Worm (Caenorhabditis elegans) whole organism, L4 larva: ENCODE data around the gene pgp-10.

Experiments
- D1046.2 ChIP-seq: fragments of 200-800 bp; sonication (Bioruptor generic); IDR thresholded peaks from 2 replicates; pipeline ENCODE4 v1.3.6; 2022; ENCODE audit warnings: missing genetic modification characterization, missing compliant biosample characterization
- F44E2.7 ChIP-seq: fragments of 200-800 bp; sonication (Bioruptor generic); IDR thresholded peaks from 2 replicates; pipeline ENCODE4 v2.1.2; 2022; ENCODE audit warnings: missing genetic modification characterization, missing compliant biosample characterization
- T20F7.1 ChIP-seq: fragments of 200-800 bp; sonication (Bioruptor generic); optimal IDR thresholded peaks from 2 replicates; lab custom pipeline; 2018; ENCODE audit warnings: mild to moderate bottlenecking, missing genetic modification characterization, missing compliant biosample characterization
- T26A8.4 ChIP-seq: fragments of 200-800 bp; sonication (Bioruptor generic); IDR thresholded peaks from 2 replicates; pipeline ENCODE4 v1.3.6; 2022; ENCODE audit warnings: missing genetic modification characterization, missing compliant biosample characterization
- Y105C5A.15 ChIP-seq: fragments of 200-800 bp; sonication (Bioruptor generic); IDR thresholded peaks from 2 replicates; pipeline ENCODE4 v1.3.6; 2022; ENCODE audit warnings: missing genetic modification characterization, missing compliant biosample characterization
- ZK337.2 ChIP-seq: fragments of 200-800 bp; sonication (Bioruptor generic); IDR thresholded peaks from 2 replicates; pipeline ENCODE4 v1.3.6; 2022; ENCODE audit warnings: missing genetic modification reagents, missing genetic modification characterization, missing compliant biosample characterization
- ZK546.5 ChIP-seq, 2 experiments: sonication (generic microtip); optimal IDR thresholded peaks; 2 replicates each; lab custom pipeline; 2017; ENCODE audit warnings: missing biosample characterization in 2 of 2, missing genetic modification characterization in 2 of 2
- arid-1 ChIP-seq: fragments of 200-800 bp; sonication (Bioruptor generic); conservative IDR thresholded peaks from 2 replicates; pipeline ENCODE4 v1.3.6; 2022; ENCODE audit warnings: missing genetic modification reagents, missing genetic modification characterization, missing compliant biosample characterization
- ceh-20 ChIP-seq: fragments of 200-800 bp; sonication (Bioruptor generic); IDR thresholded peaks from 2 replicates; pipeline ENCODE4 v1.3.6; 2022; ENCODE audit warnings: missing genetic modification reagents, missing genetic modification characterization, missing compliant biosample characterization
- ces-1 ChIP-seq: fragments of 150-350 bp; sonication (generic microtip); optimal IDR thresholded peaks from 4 replicates; lab custom pipeline; 2014; ENCODE audit warnings: missing biosample characterization, missing genetic modification reagents, missing genetic modification characterization
- daf-16 ChIP-seq, 3 experiments: sonication (generic microtip); optimal IDR thresholded peaks; 2 replicates each; lab custom pipeline; 2016 to 2017; ENCODE audit warnings: missing genetic modification characterization in 3 of 3, missing genetic modification reagents in 3 of 3, mild to moderate bottlenecking in 2 of 3, missing compliant biosample characterization in 2 of 3, missing biosample characterization in 1 of 3, moderate library complexity in 1 of 3
- daf-19 ChIP-seq: fragments of 200-800 bp; sonication (Bioruptor generic); conservative IDR thresholded peaks from 2 replicates; pipeline ENCODE4 v1.3.6; 2022; ENCODE audit warnings: missing genetic modification characterization, missing compliant biosample characterization
- dpl-1 ChIP-seq: fragments of 150-350 bp; optimal IDR thresholded peaks from 2 replicates; lab custom pipeline; 2014; ENCODE audit warnings: missing biosample characterization, missing genetic modification reagents, missing genetic modification characterization
- duxl-1 ChIP-seq: sonication (generic microtip); optimal IDR thresholded peaks from 2 replicates; lab custom pipeline; 2016; ENCODE audit warnings: mild to moderate bottlenecking, missing genetic modification characterization, moderate library complexity, missing compliant biosample characterization; ENCODE audit not compliant: poor library complexity
- fos-1 ChIP-seq: fragments of 150-350 bp; optimal IDR thresholded peaks from 2 replicates; lab custom pipeline; 2014; ENCODE audit warnings: missing biosample characterization, missing genetic modification characterization
- gei-8 ChIP-seq: fragments of 200-800 bp; sonication (Bioruptor generic); optimal IDR thresholded peaks from 2 replicates; lab custom pipeline; 2018; ENCODE audit warnings: mild to moderate bottlenecking, missing genetic modification characterization, missing compliant biosample characterization
- jun-1 ChIP-seq: fragments of 150-350 bp; optimal IDR thresholded peaks from 2 replicates; lab custom pipeline; 2014; ENCODE audit warnings: missing biosample characterization, missing genetic modification reagents, missing genetic modification characterization
- lim-7 ChIP-seq: fragments of 200-800 bp; sonication (Bioruptor generic); IDR thresholded peaks from 2 replicates; pipeline ENCODE4 v1.3.6; 2022; ENCODE audit warnings: missing genetic modification characterization, missing compliant biosample characterization
- lin-15B ChIP-seq: fragments of 150-350 bp; sonication (generic microtip); optimal IDR thresholded peaks from 3 replicates; lab custom pipeline; 2014; ENCODE audit warnings: missing biosample characterization, missing genetic modification characterization
- lin-38 ChIP-seq: fragments of 200-800 bp; sonication (Bioruptor generic); IDR thresholded peaks from 2 replicates; pipeline ENCODE4 v1.3.6; 2022; ENCODE audit warnings: missing genetic modification reagents, missing genetic modification characterization, missing compliant biosample characterization
- lir-3 ChIP-seq: sonication (generic microtip); optimal IDR thresholded peaks from 2 replicates; lab custom pipeline; 2016; ENCODE audit warnings: mild to moderate bottlenecking, missing genetic modification characterization, missing compliant biosample characterization
- lsy-2 ChIP-seq, 2 experiments: fragments of 150-350 bp in 1 of 2; sonication (generic microtip) in 1 of 2; optimal IDR thresholded peaks; 2 replicates each; lab custom pipeline; 2014 to 2017; ENCODE audit warnings: missing biosample characterization in 2 of 2, missing genetic modification characterization in 2 of 2
- mdl-1 ChIP-seq, 2 experiments: fragments of 150-350 bp in 1 of 2; sonication (generic microtip) in 1 of 2; optimal IDR thresholded peaks; 2 replicates each; lab custom pipeline; 2014 to 2017; ENCODE audit warnings: missing biosample characterization in 2 of 2, missing genetic modification characterization in 2 of 2
- mxl-2 ChIP-seq: fragments of 200-800 bp; sonication (Bioruptor generic); conservative IDR thresholded peaks from 2 replicates; pipeline ENCODE4 v1.3.6; 2022; ENCODE audit warnings: missing genetic modification reagents, missing genetic modification characterization, missing compliant biosample characterization
- nhr-10 ChIP-seq: fragments of 150-350 bp; optimal IDR thresholded peaks from 2 replicates; lab custom pipeline; 2014; ENCODE audit warnings: missing biosample characterization, missing genetic modification characterization
- nhr-102 ChIP-seq: sonication (generic microtip); optimal IDR thresholded peaks from 2 replicates; lab custom pipeline; 2016; ENCODE audit warnings: mild to moderate bottlenecking, missing genetic modification characterization, moderate library complexity, missing compliant biosample characterization
- nhr-237 ChIP-seq: sonication (generic microtip); optimal IDR thresholded peaks from 2 replicates; lab custom pipeline; 2017; ENCODE audit warnings: missing biosample characterization, missing genetic modification characterization
- nhr-25 ChIP-seq: sonication (generic microtip); optimal IDR thresholded peaks from 2 replicates; lab custom pipeline; 2017; ENCODE audit warnings: missing genetic modification characterization, mild to moderate bottlenecking, missing compliant biosample characterization, antibody characterized with exemption, moderate library complexity, borderline replicate concordance; ENCODE audit not compliant: insufficient read depth
- nhr-28 ChIP-seq: fragments of 150-350 bp; optimal IDR thresholded peaks from 2 replicates; lab custom pipeline; 2014; ENCODE audit warnings: missing biosample characterization, missing genetic modification characterization
- nhr-41 ChIP-seq: fragments of 200-800 bp; sonication (Bioruptor generic); IDR thresholded peaks from 2 replicates; pipeline ENCODE4 v1.3.6; 2022; ENCODE audit warnings: missing genetic modification reagents, missing genetic modification characterization, missing compliant biosample characterization
- nhr-76 ChIP-seq: fragments of 150-350 bp; optimal IDR thresholded peaks from 2 replicates; lab custom pipeline; 2014; ENCODE audit warnings: missing biosample characterization, missing genetic modification characterization
- nhr-77 ChIP-seq: fragments of 150-350 bp; optimal IDR thresholded peaks from 2 replicates; lab custom pipeline; 2014; ENCODE audit warnings: missing biosample characterization, missing genetic modification characterization
- pha-4 ChIP-seq, 2 experiments: fragments of 150-350 bp in 1 of 2; fragments of 200-800 bp in 1 of 2; sonication (Bioruptor generic) in 1 of 2; IDR thresholded peaks in 1 of 2; optimal IDR thresholded peaks in 1 of 2; 2 replicates each; pipeline versions ENCODE4 v1.3.6 to Lab custom; 2014 to 2022; ENCODE audit warnings: missing genetic modification characterization in 2 of 2, missing genetic modification reagents in 2 of 2, missing biosample characterization in 1 of 2, missing compliant biosample characterization in 1 of 2
- php-3 ChIP-seq: fragments of 200-800 bp; sonication (Bioruptor generic); IDR thresholded peaks from 2 replicates; pipeline ENCODE4 v1.3.6; 2022; ENCODE audit warnings: missing genetic modification reagents, missing genetic modification characterization, missing compliant biosample characterization
- sdz-12 ChIP-seq: fragments of 200-800 bp; sonication (Bioruptor generic); optimal IDR thresholded peaks from 2 replicates; lab custom pipeline; 2018; ENCODE audit warnings: mild to moderate bottlenecking, missing genetic modification characterization, missing compliant biosample characterization
- snpc-4 ChIP-seq: fragments of 150-350 bp; optimal IDR thresholded peaks from 2 replicates; lab custom pipeline; 2014; ENCODE audit warnings: missing biosample characterization, missing genetic modification characterization
- tra-1 ChIP-seq: fragments of 200-800 bp; sonication (Bioruptor generic); IDR thresholded peaks from 2 replicates; pipeline ENCODE4 v1.3.6; 2022; ENCODE audit warnings: missing genetic modification reagents, missing genetic modification characterization, missing compliant biosample characterization
- vab-7 ChIP-seq: fragments of 200-800 bp; sonication (Bioruptor generic); IDR thresholded peaks from 2 replicates; pipeline ENCODE4 v1.3.6; 2022; ENCODE audit warnings: missing genetic modification reagents, missing genetic modification characterization, missing compliant biosample characterization
- zfp-2 ChIP-seq: sonication (generic microtip); optimal IDR thresholded peaks from 2 replicates; lab custom pipeline; 2016; ENCODE audit warnings: mild to moderate bottlenecking, missing genetic modification characterization, missing compliant biosample characterization
- zfp-3 ChIP-seq: fragments of 200-800 bp; sonication (Bioruptor generic); conservative IDR thresholded peaks from 2 replicates; pipeline ENCODE4 v1.3.6; 2022; ENCODE audit warnings: missing genetic modification reagents, missing genetic modification characterization, missing compliant biosample characterization

pgp-10 gene

DNA sequence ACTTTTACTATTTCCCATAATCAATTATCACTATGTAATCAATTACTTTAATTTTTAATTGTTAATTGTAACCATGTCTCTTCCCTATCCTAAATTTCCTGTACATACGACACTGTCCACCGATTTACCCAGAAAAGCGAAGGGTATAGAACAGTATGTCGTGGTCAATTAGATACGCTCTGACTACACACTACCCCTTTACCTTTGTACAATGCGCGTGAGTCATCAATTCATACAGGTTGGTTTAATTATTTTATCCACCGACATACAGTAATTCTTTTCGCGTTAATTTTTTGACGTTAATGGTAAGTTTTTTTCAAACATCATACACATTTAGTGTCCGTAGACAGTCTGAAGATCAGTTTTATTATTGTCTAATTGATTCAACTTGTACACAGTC, 22.8 kb downstream of the pgp-10 start (continued):
- TF ChIP-seq D1046.2 (GFP tag; lab: Robert Waterston, UW): 0 out of 2 replicates have a peak, but pooled peaks have one; percentile 49
- peak; percentile 73 for TF ChIP-seq lin-38 (GFP tag; lab: Robert Waterston, UW)
- TF ChIP-seq pha-4 (GFP tag; IDR thresholded peaks at IDR 0.05; lab: Robert Waterston, UW): peak; percentile 84
- peak; percentile 50 for TF ChIP-seq pha-4 (tag; optimal IDR thresholded peaks at IDR 0.05; lab: Kevin White, UChicago)
- TF ChIP-seq nhr-28 (tag; lab: Kevin White, UChicago): peak; percentile 95
- peak; percentile 83 to 92 for TF ChIP-seq lsy-2 (tag; optimal IDR thresholded peaks at IDR 0.05; lab: Kevin White, UChicago)
- no peak for TF ChIP-seq sdz-12 (GFP tag; lab: Kevin White, UChicago)
- no peak for TF ChIP-seq lim-7 (GFP tag; lab: Robert Waterston, UW)
- peak; percentile 89 for TF ChIP-seq php-3 (GFP tag; lab: Robert Waterston, UW)
- no peak for TF ChIP-seq snpc-4 (tag; lab: Kevin White, UChicago)
- TF ChIP-seq ZK337.2 (GFP tag; lab: Robert Waterston, UW): no peak
- no peak for TF ChIP-seq Y105C5A.15 (GFP tag; lab: Robert Waterston, UW)
- peak; percentile 47 for TF ChIP-seq zfp-2 (tag; lab: Kevin White, UChicago)
- TF ChIP-seq mxl-2 (GFP tag; lab: Robert Waterston, UW): 0 out of 2 replicates have a peak, but pooled peaks have one; percentile 53
- peak; percentile 99 for TF ChIP-seq nhr-77 (tag; lab: Kevin White, UChicago)
- no peak for TF ChIP-seq lin-15B (tag; lab: Kevin White, UChicago)
- TF ChIP-seq T20F7.1: peak; percentile 90
- TF ChIP-seq ZK546.5 (tag; optimal IDR thresholded peaks at IDR 0.05; lab: Kevin White, UChicago): no peak
- TF ChIP-seq zfp-3 (GFP tag; lab: Robert Waterston, UW): peak; percentile 90
- TF ChIP-seq duxl-1: peak; percentile 97
- TF ChIP-seq nhr-76 (tag; lab: Kevin White, UChicago): peak; percentile 68
- TF ChIP-seq daf-16 (GFP tag; optimal IDR thresholded peaks at IDR 0.05; lab: Kevin White, UChicago): peak; percentile 76 to 91
- TF ChIP-seq daf-16 (tag; optimal IDR thresholded peaks at IDR 0.05; lab: Kevin White, UChicago): peak; percentile 86
- peak; percentile 12 for TF ChIP-seq ces-1 (GFP tag; lab: Kevin White, UChicago)
- TF ChIP-seq tra-1 (GFP tag; lab: Robert Waterston, UW): no peak; the same call in 1 of the 2 replicates
- TF ChIP-seq jun-1 (tag; lab: Kevin White, UChicago): peak; percentile 97
- TF ChIP-seq arid-1 (GFP tag; lab: Robert Waterston, UW): no peak
- TF ChIP-seq gei-8: no peak
- TF ChIP-seq nhr-10: peak; percentile 65
- no peak for TF ChIP-seq vab-7 (GFP tag; lab: Robert Waterston, UW)
- peak; percentile 83 for TF ChIP-seq ceh-20
- TF ChIP-seq lir-3 (tag; lab: Kevin White, UChicago): peak; percentile 1
- TF ChIP-seq nhr-25 (tag; lab: Kevin White, UChicago): peak; percentile 91
- peak; percentile 66 for TF ChIP-seq dpl-1 (GFP tag; lab: Kevin White, UChicago)
- no peak for TF ChIP-seq daf-19
- TF ChIP-seq nhr-41 (GFP tag; lab: Robert Waterston, UW): no peak
- TF ChIP-seq mdl-1 (tag; optimal IDR thresholded peaks at IDR 0.05; lab: Kevin White, UChicago): peak; percentile 18 to 80
- peak; percentile 98 for TF ChIP-seq nhr-102
- peak; percentile 60 for TF ChIP-seq fos-1
- TF ChIP-seq T26A8.4 (GFP tag; lab: Robert Waterston, UW): peak; percentile 97
- TF ChIP-seq F44E2.7 (GFP tag; lab: Robert Waterston, UW): no peak
- peak; percentile 72 for TF ChIP-seq nhr-237 (tag; lab: Kevin White, UChicago)
